Fruit fly (Drosophila melanogaster) whole organism, prepupa: Measurements from ENCODE around the gene CG13407.

ENCODE experiments used
- Blimp-1 ChIP-seq: fragments of 200-800 bp; sonication (Bioruptor generic); optimal IDR thresholded peaks from 3 replicates; lab custom pipeline; 2017; ENCODE audit warnings: missing biosample characterization, missing genetic modification characterization, mild to moderate bottlenecking, moderate library complexity, missing genetic modification reagents
- CG10631 ChIP-seq: fragments of 200-800 bp; sonication (Bioruptor generic); optimal IDR thresholded peaks from 2 replicates; lab custom pipeline; 2016; ENCODE audit warnings: missing biosample characterization, missing genetic modification characterization
- CG10669 ChIP-seq: fragments of 200-800 bp; sonication (Bioruptor generic); optimal IDR thresholded peaks from 3 replicates; lab custom pipeline; 2018; ENCODE audit warnings: missing biosample characterization, mild to moderate bottlenecking, missing genetic modification characterization, moderate library complexity
- CG11294 ChIP-seq: fragments of 200-800 bp; sonication (Bioruptor generic); IDR thresholded peaks from 2 replicates; pipeline ENCODE4 v1.3.6; 2022; ENCODE audit warnings: missing biosample characterization, missing genetic modification characterization
- CG11762 ChIP-seq: fragments of 200-800 bp; sonication (Bioruptor generic); optimal IDR thresholded peaks from 3 replicates; lab custom pipeline; 2016; ENCODE audit warnings: missing biosample characterization, missing genetic modification characterization; ENCODE audit not compliant: insufficient read depth
- CG11902 ChIP-seq: fragments of 200-800 bp; sonication (Bioruptor generic); optimal IDR thresholded peaks from 3 replicates; lab custom pipeline; 2016; ENCODE audit warnings: missing biosample characterization, missing genetic modification characterization
- CG15336 ChIP-seq: fragments of 200-800 bp; sonication (Bioruptor generic); IDR thresholded peaks from 2 replicates; pipeline ENCODE4 v1.3.6; 2022; ENCODE audit warnings: missing biosample characterization, missing genetic modification characterization
- CG1621 ChIP-seq: fragments of 200-800 bp; sonication (Bioruptor generic); optimal IDR thresholded peaks from 3 replicates; lab custom pipeline; 2018; ENCODE audit warnings: missing biosample characterization, mild to moderate bottlenecking, missing genetic modification characterization
- CG16779 ChIP-seq: fragments of 200-800 bp; sonication (Bioruptor generic); optimal IDR thresholded peaks from 3 replicates; lab custom pipeline; 2017; ENCODE audit warnings: missing biosample characterization, mild to moderate bottlenecking, missing genetic modification characterization
- CG3032 ChIP-seq: fragments of 200-800 bp; optimal IDR thresholded peaks from 2 replicates; lab custom pipeline; 2019; ENCODE audit warnings: missing biosample characterization, mild to moderate bottlenecking, missing genetic modification characterization, moderate library complexity
- CG31627 ChIP-seq: fragments of 200-800 bp; sonication (Bioruptor generic); optimal IDR thresholded peaks from 3 replicates; lab custom pipeline; 2016; ENCODE audit warnings: missing biosample characterization, missing genetic modification characterization
- CG32006 ChIP-seq: fragments of 200-800 bp; sonication (Bioruptor generic); optimal IDR thresholded peaks from 3 replicates; lab custom pipeline; 2017; ENCODE audit warnings: missing biosample characterization, mild to moderate bottlenecking, missing genetic modification characterization
- CG34406 ChIP-seq: fragments of 200-800 bp; sonication (Bioruptor generic); optimal IDR thresholded peaks from 3 replicates; lab custom pipeline; 2016; ENCODE audit warnings: missing biosample characterization, missing genetic modification characterization
- CG3919 ChIP-seq: fragments of 200-800 bp; sonication (Bioruptor generic); optimal IDR thresholded peaks from 3 replicates; lab custom pipeline; 2016; ENCODE audit warnings: missing biosample characterization, missing genetic modification characterization
- CG4318 ChIP-seq: fragments of 200-800 bp; sonication (Bioruptor generic); optimal IDR thresholded peaks from 3 replicates; lab custom pipeline; 2017; ENCODE audit warnings: missing biosample characterization, mild to moderate bottlenecking, missing genetic modification characterization
- CG6163 ChIP-seq: fragments of 200-800 bp; sonication (Bioruptor generic); IDR thresholded peaks from 3 replicates; pipeline ENCODE4 v1.3.6; 2022; ENCODE audit warnings: missing biosample characterization, missing genetic modification characterization
- CG6276 ChIP-seq: fragments of 200-800 bp; sonication (Bioruptor generic); optimal IDR thresholded peaks from 2 replicates; lab custom pipeline; 2017; ENCODE audit warnings: missing biosample characterization, mild to moderate bottlenecking, missing genetic modification characterization
- CG6792 ChIP-seq: fragments of 200-800 bp; sonication (Bioruptor generic); optimal IDR thresholded peaks from 3 replicates; lab custom pipeline; 2016; ENCODE audit warnings: missing biosample characterization, missing genetic modification characterization
- CG7368 ChIP-seq: fragments of 200-800 bp; sonication (Bioruptor generic); optimal IDR thresholded peaks from 3 replicates; lab custom pipeline; 2016; ENCODE audit warnings: missing biosample characterization, missing genetic modification characterization
- CG8119 ChIP-seq: fragments of 200-800 bp; sonication (Bioruptor generic); IDR thresholded peaks from 3 replicates; pipeline ENCODE4 v1.3.6; 2022; ENCODE audit warnings: missing biosample characterization, missing genetic modification characterization
- CG8319 ChIP-seq: fragments of 200-800 bp; sonication (Bioruptor generic); optimal IDR thresholded peaks from 3 replicates; lab custom pipeline; 2016; ENCODE audit warnings: missing biosample characterization, missing genetic modification characterization
- CG8632 ChIP-seq: fragments of 200-800 bp; sonication (Bioruptor generic); optimal IDR thresholded peaks from 3 replicates; lab custom pipeline; 2016; ENCODE audit warnings: missing biosample characterization, missing genetic modification characterization
- CG9139 ChIP-seq: fragments of 200-800 bp; sonication (Bioruptor generic); optimal IDR thresholded peaks from 3 replicates; lab custom pipeline; 2017; ENCODE audit warnings: missing biosample characterization, mild to moderate bottlenecking, missing genetic modification characterization
- Eip75B ChIP-seq: fragments of 200-800 bp; sonication (Bioruptor generic); optimal IDR thresholded peaks from 3 replicates; lab custom pipeline; 2016; ENCODE audit warnings: missing biosample characterization, missing genetic modification characterization
- Eip78C ChIP-seq: fragments of 200-800 bp; sonication (Bioruptor generic); peaks from one replicate; lab custom pipeline; 2016; ENCODE audit warnings: missing biosample characterization, missing genetic modification characterization
- Ets96B ChIP-seq: fragments of 200-800 bp; optimal IDR thresholded peaks from 2 replicates; lab custom pipeline; 2019; ENCODE audit warnings: missing biosample characterization, mild to moderate bottlenecking, missing genetic modification characterization, moderate library complexity
- Hr38 ChIP-seq: sonication (Bioruptor generic); optimal IDR thresholded peaks from 2 replicates; lab custom pipeline; 2016; ENCODE audit warnings: missing biosample characterization, missing genetic modification characterization
- Hr4 ChIP-seq: fragments of 200-800 bp; sonication (Bioruptor generic); optimal IDR thresholded peaks from 3 replicates; lab custom pipeline; 2016; ENCODE audit warnings: missing biosample characterization, missing genetic modification characterization
- Met ChIP-seq: fragments of 200-800 bp; sonication (Bioruptor generic); optimal IDR thresholded peaks from 3 replicates; lab custom pipeline; 2016; ENCODE audit warnings: missing biosample characterization, missing genetic modification characterization
- OdsH ChIP-seq: fragments of 200-800 bp; sonication (Bioruptor generic); optimal IDR thresholded peaks from 3 replicates; lab custom pipeline; 2016; ENCODE audit warnings: missing biosample characterization, missing genetic modification characterization
- Smox ChIP-seq: fragments of 200-800 bp; sonication (Bioruptor generic); optimal IDR thresholded peaks from 3 replicates; lab custom pipeline; 2016; ENCODE audit warnings: missing biosample characterization, missing genetic modification characterization
- Sox102F ChIP-seq: fragments of 200-800 bp; sonication (Bioruptor generic); optimal IDR thresholded peaks from 2 replicates; lab custom pipeline; 2016; ENCODE audit warnings: missing biosample characterization, mild to moderate bottlenecking, missing genetic modification characterization
- Sox14 ChIP-seq: fragments of 200-800 bp; sonication (Bioruptor generic); optimal IDR thresholded peaks from 3 replicates; lab custom pipeline; 2016; ENCODE audit warnings: missing biosample characterization, missing genetic modification characterization
- achi ChIP-seq: fragments of 200-800 bp; sonication (Bioruptor generic); optimal IDR thresholded peaks from 3 replicates; lab custom pipeline; 2016; ENCODE audit warnings: missing biosample characterization, missing genetic modification characterization
- acj6 ChIP-seq: fragments of 200-800 bp; sonication (Bioruptor generic); optimal IDR thresholded peaks from 3 replicates; lab custom pipeline; 2016; ENCODE audit warnings: missing biosample characterization, missing genetic modification characterization
- cyc ChIP-seq: fragments of 200-800 bp; sonication (Bioruptor generic); optimal IDR thresholded peaks from 3 replicates; lab custom pipeline; 2016; ENCODE audit warnings: missing biosample characterization, missing genetic modification characterization
- dac ChIP-seq: fragments of 200-800 bp; sonication (Bioruptor generic); optimal IDR thresholded peaks from 2 replicates; lab custom pipeline; 2017; ENCODE audit warnings: missing biosample characterization, mild to moderate bottlenecking, missing genetic modification characterization
- dsx ChIP-seq: fragments of 200-800 bp; optimal IDR thresholded peaks from 3 replicates; lab custom pipeline; 2019; ENCODE audit warnings: missing biosample characterization, mild to moderate bottlenecking, missing genetic modification characterization, moderate library complexity; ENCODE audit not compliant: poor library complexity, severe bottlenecking
- eg ChIP-seq: fragments of 200-800 bp; sonication (Bioruptor generic); IDR thresholded peaks from 3 replicates; pipeline ENCODE4 v1.3.6; 2022; ENCODE audit warnings: missing biosample characterization, missing genetic modification characterization
- esn ChIP-seq: fragments of 200-800 bp; sonication (Bioruptor generic); optimal IDR thresholded peaks from 2 replicates; lab custom pipeline; 2016; ENCODE audit warnings: missing biosample characterization, mild to moderate bottlenecking, missing genetic modification characterization, moderate library complexity
- fd59A ChIP-seq: fragments of 200-800 bp; sonication (Bioruptor generic); optimal IDR thresholded peaks from 2 replicates; lab custom pipeline; 2017; ENCODE audit warnings: missing biosample characterization, mild to moderate bottlenecking, missing genetic modification characterization, missing genetic modification reagents
- lz ChIP-seq: fragments of 200-800 bp; sonication (Bioruptor generic); optimal IDR thresholded peaks from 3 replicates; lab custom pipeline; 2016; ENCODE audit warnings: missing biosample characterization, missing genetic modification characterization
- net ChIP-seq: fragments of 200-800 bp; sonication (Bioruptor generic); optimal IDR thresholded peaks from 3 replicates; lab custom pipeline; 2016; ENCODE audit warnings: missing biosample characterization, missing genetic modification characterization
- pdm3 ChIP-seq: fragments of 200-800 bp; sonication (Bioruptor generic); optimal IDR thresholded peaks from 3 replicates; lab custom pipeline; 2016; ENCODE audit warnings: missing biosample characterization, missing genetic modification characterization
- spab ChIP-seq: fragments of 200-800 bp; sonication (Bioruptor generic); optimal IDR thresholded peaks from 2 replicates; lab custom pipeline; 2017; ENCODE audit warnings: missing biosample characterization, mild to moderate bottlenecking, missing genetic modification characterization, missing genetic modification reagents
- ss ChIP-seq, 2 experiments: fragments of 200-800 bp; sonication (Bioruptor generic); optimal IDR thresholded peaks; 2 replicates in 1 of 2; 3 replicates in 1 of 2; lab custom pipeline; 2017 to 2018; ENCODE audit warnings: mild to moderate bottlenecking in 2 of 2, missing biosample characterization in 2 of 2, missing genetic modification characterization in 2 of 2, moderate library complexity in 1 of 2
- svp ChIP-seq: fragments of 200-800 bp; sonication (Bioruptor generic); peaks from one replicate; lab custom pipeline; 2016; ENCODE audit warnings: missing biosample characterization, missing genetic modification characterization
- topi ChIP-seq: fragments of 200-800 bp; sonication (Bioruptor generic); optimal IDR thresholded peaks from 3 replicates; lab custom pipeline; 2016; ENCODE audit warnings: missing biosample characterization, missing genetic modification characterization
- vri ChIP-seq: fragments of 200-800 bp; sonication (Bioruptor generic); optimal IDR thresholded peaks from 3 replicates; lab custom pipeline; 2016; ENCODE audit warnings: missing biosample characterization, mild to moderate bottlenecking, missing genetic modification characterization

The CG13407 gene

DNA sequence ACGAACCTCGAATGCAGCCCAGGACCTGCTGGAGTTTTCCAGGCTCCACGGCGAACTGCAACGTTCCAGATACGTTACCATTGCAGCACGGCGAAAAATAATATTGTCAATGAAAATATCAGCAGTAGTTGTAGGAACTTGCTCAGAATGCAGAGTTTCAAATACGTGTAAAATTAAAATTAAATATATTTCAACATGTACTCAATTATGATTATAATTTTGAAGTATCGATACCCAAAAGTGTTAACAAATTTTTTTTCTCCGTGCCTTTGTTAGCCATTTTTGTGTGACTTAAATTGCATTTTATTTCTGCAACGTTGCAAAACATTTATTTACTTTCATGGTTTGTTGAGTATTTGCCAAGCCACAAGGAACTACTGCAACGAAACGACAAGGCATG, 38.1 kb downstream of the CG13407 start:
- TF ChIP-seq vri (GFP tag; lab: Kevin White, UChicago) (no peak), CG9139 (no peak), CG8632 (GFP tag; lab: Kevin White, UChicago) (no peak), Sox14 (GFP tag; lab: Kevin White, UChicago) (peak; percentile 2), esn (GFP tag; lab: Kevin White, UChicago) (peak; percentile 43), eg (GFP tag; lab: Robert Waterston, UW) (no peak), CG7368 (GFP tag; lab: Kevin White, UChicago) (peak; percentile 23), Hr38 (GFP tag; lab: Kevin White, UChicago) (no peak), svp (GFP tag; lab: Kevin White, UChicago) (peak; percentile 66), dac (no peak), CG1621 (tag; lab: Kevin White, UChicago) (peak; percentile 4), acj6 (GFP tag; lab: Kevin White, UChicago) (peak; percentile 29), CG6163 (GFP tag; lab: Robert Waterston, UW) (no peak), CG10669 (GFP tag; lab: Kevin White, UChicago) (no peak), topi (GFP tag; lab: Kevin White, UChicago) (peak; percentile 13), CG16779 (tag; lab: Kevin White, UChicago) (no peak), spab (GFP tag; lab: Kevin White, UChicago) (no peak), dsx (GFP tag; lab: Kevin White, UChicago) (no peak), pdm3 (GFP tag; lab: Kevin White, UChicago) (peak; percentile 35), CG32006 (GFP tag; lab: Kevin White, UChicago) (peak; percentile 30), OdsH (GFP tag; lab: Kevin White, UChicago) (peak; percentile 37), CG10631 (GFP tag; lab: Kevin White, UChicago) (peak; percentile 5), CG31627 (peak; percentile 14), CG11294 (GFP tag; lab: Robert Waterston, UW) (no peak), Hr4 (GFP tag; lab: Kevin White, UChicago) (peak; percentile 10), achi (GFP tag; lab: Kevin White, UChicago) (peak; percentile 16), Met (GFP tag; lab: Kevin White, UChicago) (peak; percentile 23), Blimp-1 (no peak), Eip78C (GFP tag; lab: Kevin White, UChicago) (peak; percentile 73), CG6276 (GFP tag; lab: Kevin White, UChicago) (no peak), CG11762 (GFP tag; lab: Kevin White, UChicago) (peak; percentile 16), CG3032 (tag; lab: Kevin White, UChicago) (no peak), CG6792 (GFP tag; lab: Kevin White, UChicago) (no peak), CG15336 (GFP tag; lab: Robert Waterston, UW) (0 out of 2 replicates have a peak, but pooled peaks have one; percentile 7), CG4318 (no peak), net (GFP tag; lab: Kevin White, UChicago) (no peak), lz (GFP tag; lab: Kevin White, UChicago) (peak; percentile 1), Ets96B (tag; lab: Kevin White, UChicago) (peak; percentile 8), CG34406 (GFP tag; lab: Kevin White, UChicago) (no peak), Smox (GFP tag; lab: Kevin White, UChicago) (peak; percentile 16)

DNA sequence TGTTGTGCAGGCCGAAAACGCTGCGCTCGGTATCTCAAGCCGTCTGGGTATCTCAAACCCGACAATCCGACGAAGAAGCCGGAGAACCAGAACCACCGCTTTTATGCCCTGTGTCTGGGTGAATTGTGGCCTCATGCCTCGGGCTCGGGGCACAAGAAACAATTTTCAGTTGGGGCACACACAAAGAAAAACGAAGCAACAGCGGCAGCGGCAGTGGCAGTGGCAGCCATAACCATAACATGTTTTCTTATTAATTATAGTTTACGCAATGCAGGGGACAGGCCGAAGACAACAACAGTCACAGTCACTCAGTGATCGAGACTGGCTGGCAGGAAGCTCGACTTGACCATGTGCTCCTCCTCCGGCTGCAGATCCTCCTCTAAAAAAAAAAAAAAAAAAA, 39.3 kb downstream of the CG13407 start:
- TF ChIP-seq cyc (GFP tag; lab: Kevin White, UChicago) (no peak), Hr38 (GFP tag; lab: Kevin White, UChicago) (no peak), dsx (GFP tag; lab: Kevin White, UChicago) (peak; percentile 35), svp (GFP tag; lab: Kevin White, UChicago) (peak; percentile 34), CG1621 (tag; lab: Kevin White, UChicago) (peak; percentile 22), Eip78C (GFP tag; lab: Kevin White, UChicago) (peak; percentile 40), Sox14 (GFP tag; lab: Kevin White, UChicago) (no peak), CG11902 (GFP tag; lab: Kevin White, UChicago) (no peak), dac (no peak), OdsH (GFP tag; lab: Kevin White, UChicago) (no peak), acj6 (GFP tag; lab: Kevin White, UChicago) (no peak), CG3032 (tag; lab: Kevin White, UChicago) (no peak), CG11294 (GFP tag; lab: Robert Waterston, UW) (no peak), spab (GFP tag; lab: Kevin White, UChicago) (no peak), lz (GFP tag; lab: Kevin White, UChicago) (no peak), Eip75B (GFP tag; lab: Kevin White, UChicago) (no peak), CG3919 (GFP tag; lab: Kevin White, UChicago) (peak; percentile 7), fd59A (GFP tag; lab: Kevin White, UChicago) (no peak), ss (GFP tag; optimal IDR thresholded peaks at IDR 0.05; lab: Kevin White, UChicago) (peak; percentile 17 to 45), CG9139 (no peak), Sox102F (peak; percentile 31), CG7368 (GFP tag; lab: Kevin White, UChicago) (no peak), CG8319 (GFP tag; lab: Kevin White, UChicago) (no peak), CG4318 (no peak), CG8119 (GFP tag; lab: Robert Waterston, UW) (no peak)
